Worm (Caenorhabditis elegans) whole organism, L2 larva: ENCODE measurements around the gene ifa-3.

Experiments
- C34F6.9 ChIP-seq: fragments of 150-350 bp; optimal IDR thresholded peaks from 2 replicates; lab custom pipeline; 2014; ENCODE audit warnings: missing biosample characterization, missing genetic modification characterization
- R02D3.7 ChIP-seq: fragments of 150-350 bp; optimal IDR thresholded peaks from 2 replicates; lab custom pipeline; 2014; ENCODE audit warnings: missing biosample characterization, missing genetic modification characterization
- Y55F3AM.14 ChIP-seq: fragments of 200-800 bp; sonication (Bioruptor generic); optimal IDR thresholded peaks from 2 replicates; lab custom pipeline; 2018; ENCODE audit warnings: mild to moderate bottlenecking, missing genetic modification characterization, missing compliant biosample characterization
- ZK546.5 ChIP-seq: sonication (generic microtip); optimal IDR thresholded peaks from 2 replicates; lab custom pipeline; 2017; ENCODE audit warnings: missing biosample characterization, missing genetic modification characterization
- alr-1 ChIP-seq: fragments of 150-350 bp; optimal IDR thresholded peaks from 2 replicates; lab custom pipeline; 2014; ENCODE audit warnings: missing biosample characterization, missing genetic modification characterization
- aly-2 ChIP-seq: fragments of 150-350 bp; optimal IDR thresholded peaks from 2 replicates; lab custom pipeline; 2014; ENCODE audit warnings: missing biosample characterization, missing genetic modification characterization
- ama-1 ChIP-seq: fragments of 150-350 bp; optimal IDR thresholded peaks from 2 replicates; lab custom pipeline; 2018; ENCODE audit warnings: inconsistent platforms
- ceh-16 ChIP-seq: fragments of 150-350 bp; optimal IDR thresholded peaks from 2 replicates; lab custom pipeline; 2014; ENCODE audit warnings: missing biosample characterization, missing genetic modification characterization
- crh-2 ChIP-seq: sonication (generic microtip); optimal IDR thresholded peaks from 2 replicates; lab custom pipeline; 2017; ENCODE audit warnings: missing biosample characterization, missing genetic modification characterization
- dmd-4 ChIP-seq: sonication (generic microtip); optimal IDR thresholded peaks from 2 replicates; lab custom pipeline; 2017; ENCODE audit warnings: missing biosample characterization, missing genetic modification characterization
- egl-27 ChIP-seq: sonication (generic microtip); optimal IDR thresholded peaks from 3 replicates; lab custom pipeline; 2017; ENCODE audit warnings: missing biosample characterization, missing genetic modification reagents, missing genetic modification characterization
- elt-1 ChIP-seq: fragments of 150-350 bp; optimal IDR thresholded peaks from 2 replicates; lab custom pipeline; 2014; ENCODE audit warnings: missing biosample characterization, missing genetic modification characterization
- elt-3 ChIP-seq: sonication (generic microtip); optimal IDR thresholded peaks from 2 replicates; lab custom pipeline; 2017; ENCODE audit warnings: missing biosample characterization, missing genetic modification characterization
- fos-1 ChIP-seq: fragments of 150-350 bp; optimal IDR thresholded peaks from 2 replicates; lab custom pipeline; 2014; ENCODE audit warnings: missing biosample characterization, missing genetic modification characterization
- lin-11 ChIP-seq: fragments of 150-350 bp; sonication (generic microtip); optimal IDR thresholded peaks from 2 replicates; lab custom pipeline; 2014; ENCODE audit warnings: missing biosample characterization, missing genetic modification characterization, inconsistent platforms, mixed read lengths
- lin-13 ChIP-seq: fragments of 150-350 bp; optimal IDR thresholded peaks from 2 replicates; lab custom pipeline; 2014; ENCODE audit warnings: missing biosample characterization, missing genetic modification reagents, missing genetic modification characterization
- lin-39 ChIP-seq: fragments of 150-350 bp; optimal IDR thresholded peaks from 2 replicates; lab custom pipeline; 2014; ENCODE audit warnings: missing biosample characterization, missing genetic modification reagents, missing genetic modification characterization
- lsy-2 ChIP-seq, 2 experiments: fragments of 150-350 bp in 1 of 2; sonication (generic microtip) in 1 of 2; optimal IDR thresholded peaks; 2 replicates each; lab custom pipeline; 2014 to 2017; ENCODE audit warnings: missing biosample characterization in 2 of 2, missing genetic modification characterization in 2 of 2
- mbf-1 ChIP-seq: sonication (generic microtip); optimal IDR thresholded peaks from 2 replicates; lab custom pipeline; 2017; ENCODE audit warnings: missing biosample characterization, missing genetic modification characterization
- mdl-1 ChIP-seq, 2 experiments: fragments of 150-350 bp in 1 of 2; sonication (generic microtip) in 1 of 2; optimal IDR thresholded peaks; 2 replicates each; lab custom pipeline; 2017; ENCODE audit warnings: missing biosample characterization in 2 of 2, missing genetic modification characterization in 2 of 2
- nhr-10 ChIP-seq: sonication (generic microtip); optimal IDR thresholded peaks from 2 replicates; lab custom pipeline; 2017; ENCODE audit warnings: missing biosample characterization, missing genetic modification characterization
- nhr-11 ChIP-seq: fragments of 150-350 bp; optimal IDR thresholded peaks from 2 replicates; lab custom pipeline; 2014; ENCODE audit warnings: missing biosample characterization, missing genetic modification characterization
- nhr-12 ChIP-seq: fragments of 150-350 bp; optimal IDR thresholded peaks from 2 replicates; lab custom pipeline; 2014; ENCODE audit warnings: missing biosample characterization, missing genetic modification characterization
- nhr-129 ChIP-seq: fragments of 150-350 bp; optimal IDR thresholded peaks from 2 replicates; lab custom pipeline; 2014; ENCODE audit warnings: missing biosample characterization, missing genetic modification characterization
- nhr-23 ChIP-seq: fragments of 150-350 bp; optimal IDR thresholded peaks from 2 replicates; lab custom pipeline; 2014; ENCODE audit warnings: missing biosample characterization, missing genetic modification reagents, missing genetic modification characterization
- nhr-237 ChIP-seq: fragments of 150-350 bp; optimal IDR thresholded peaks from 2 replicates; lab custom pipeline; 2014; ENCODE audit warnings: missing biosample characterization, missing genetic modification characterization
- nhr-25 ChIP-seq: fragments of 150-350 bp; sonication (generic microtip); optimal IDR thresholded peaks from 3 replicates; lab custom pipeline; 2014; ENCODE audit warnings: missing biosample characterization, missing genetic modification characterization
- nhr-6 ChIP-seq: fragments of 150-350 bp; optimal IDR thresholded peaks from 2 replicates; lab custom pipeline; 2014; ENCODE audit warnings: missing biosample characterization, missing genetic modification characterization
- nhr-77 ChIP-seq: fragments of 150-350 bp; optimal IDR thresholded peaks from 2 replicates; lab custom pipeline; 2014; ENCODE audit warnings: missing biosample characterization, missing genetic modification characterization
- peb-1 ChIP-seq: fragments of 150-350 bp; optimal IDR thresholded peaks from 2 replicates; lab custom pipeline; 2014; ENCODE audit warnings: missing biosample characterization, missing genetic modification characterization
- sma-9 ChIP-seq, 2 experiments: fragments of 150-350 bp in 1 of 2; sonication (generic microtip) in 1 of 2; optimal IDR thresholded peaks; 2 replicates each; lab custom pipeline; 2014 to 2016; ENCODE audit warnings: missing genetic modification characterization in 2 of 2, mild to moderate bottlenecking in 1 of 2, missing biosample characterization in 1 of 2, missing compliant biosample characterization in 1 of 2, missing genetic modification reagents in 1 of 2, moderate library complexity in 1 of 2
- snpc-4 ChIP-seq: fragments of 150-350 bp; optimal IDR thresholded peaks from 2 replicates; lab custom pipeline; 2014; ENCODE audit warnings: missing biosample characterization, missing genetic modification characterization
- unc-39 ChIP-seq: fragments of 150-350 bp; optimal IDR thresholded peaks from 2 replicates; lab custom pipeline; 2014; ENCODE audit warnings: missing biosample characterization, missing genetic modification characterization
- unc-55 ChIP-seq: fragments of 150-350 bp; sonication (generic microtip); optimal IDR thresholded peaks from 3 replicates; lab custom pipeline; 2014; ENCODE audit warnings: missing biosample characterization, missing genetic modification reagents, missing genetic modification characterization
- ztf-1 ChIP-seq: fragments of 200-800 bp; sonication (Bioruptor generic); conservative IDR thresholded peaks from 2 replicates; pipeline ENCODE4 v1.3.6; 2022; ENCODE audit warnings: missing genetic modification characterization, missing compliant biosample characterization
- ztf-11 ChIP-seq: sonication (generic microtip); optimal IDR thresholded peaks from 2 replicates; lab custom pipeline; 2017; ENCODE audit warnings: missing biosample characterization, missing genetic modification characterization
- ztf-4 ChIP-seq: fragments of 150-350 bp; optimal IDR thresholded peaks from 2 replicates; lab custom pipeline; 2014; ENCODE audit warnings: missing biosample characterization, missing genetic modification characterization

Gene ifa-3

DNA sequence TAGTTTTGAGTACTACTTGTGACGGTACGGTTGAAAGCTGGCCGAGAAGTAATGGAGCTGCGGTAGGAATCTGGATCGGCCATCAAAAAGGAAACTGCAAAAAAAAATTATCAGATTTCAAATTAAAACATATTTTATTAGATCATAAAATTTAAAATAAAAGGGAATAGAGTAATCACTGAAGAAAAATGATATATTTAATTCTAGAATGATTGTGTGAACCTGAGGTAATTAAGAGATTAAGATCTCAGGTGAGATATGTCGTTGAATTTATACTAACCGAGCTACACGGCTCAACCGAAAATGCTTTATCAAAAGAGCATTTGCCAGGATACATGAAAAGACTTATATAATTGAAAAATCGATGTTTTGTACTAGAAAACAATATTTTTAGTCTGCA is at the start of gene ifa-3:
Gene ifa-3, minus strand, starts transcription at position 101 of the 400 bp plus-strand sequence.
- TF ChIP-seq sma-9 (GFP tag; optimal IDR thresholded peaks at IDR 0.05; lab: Kevin White, UChicago) (no peak), sma-9 (tag; optimal IDR thresholded peaks at IDR 0.05; lab: Kevin White, UChicago) (no peak), nhr-6 (no peak), alr-1 (tag; lab: Kevin White, UChicago) (no peak), elt-3 (tag; lab: Kevin White, UChicago) (no peak), C34F6.9 (tag; lab: Kevin White, UChicago) (no peak), nhr-23 (no peak), aly-2 (no peak), nhr-10 (tag; lab: Kevin White, UChicago) (no peak), ztf-4 (tag; lab: Kevin White, UChicago) (no peak), nhr-11 (tag; lab: Kevin White, UChicago) (no peak), ama-1 (lab: Kevin White, UChicago) (no peak), lin-39 (tag; lab: Kevin White, UChicago) (no peak), egl-27 (tag; lab: Kevin White, UChicago) (no peak), elt-1 (tag; lab: Kevin White, UChicago) (no peak), lin-13 (GFP tag; lab: Kevin White, UChicago) (no peak), mdl-1 (tag; optimal IDR thresholded peaks at IDR 0.05; lab: Kevin White, UChicago) (no peak)

DNA sequence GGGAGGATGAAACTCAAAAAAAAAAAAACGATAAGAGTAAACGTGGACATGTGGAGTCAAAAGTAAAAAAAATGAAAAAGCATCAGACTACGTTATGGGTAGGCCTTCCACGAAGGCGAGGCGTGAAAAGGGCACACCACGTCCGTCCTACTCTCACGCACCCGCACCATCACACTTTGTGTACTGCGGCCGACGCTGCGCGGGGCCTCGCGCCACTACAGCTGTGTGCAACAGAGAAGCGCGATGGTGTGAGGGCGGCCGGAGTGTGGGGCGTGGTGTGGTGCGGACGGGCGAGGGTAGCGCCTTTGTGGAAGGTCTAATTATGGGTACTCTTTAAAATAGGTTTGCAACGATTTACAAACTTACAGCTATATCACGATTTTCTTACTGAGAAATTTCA is 48.4 kb upstream of the ifa-3 start:
- no peak for TF ChIP-seq dmd-4
- no peak for TF ChIP-seq C34F6.9 (tag; lab: Kevin White, UChicago)
- no peak for TF ChIP-seq ceh-16 (tag; lab: Kevin White, UChicago)
- TF ChIP-seq unc-55 (GFP tag; lab: Kevin White, UChicago): no peak
- TF ChIP-seq alr-1 (tag; lab: Kevin White, UChicago): no peak
- TF ChIP-seq nhr-129 (tag; lab: Kevin White, UChicago): no peak
- no peak for TF ChIP-seq nhr-25 (tag; lab: Kevin White, UChicago)
- no peak for TF ChIP-seq ama-1 (lab: Kevin White, UChicago)
- TF ChIP-seq nhr-237: no peak
- no peak for TF ChIP-seq crh-2 (tag; lab: Kevin White, UChicago)
- TF ChIP-seq ztf-11: no peak
- TF ChIP-seq peb-1 (tag; lab: Kevin White, UChicago): no peak
- TF ChIP-seq Y55F3AM.14 (GFP tag; lab: Kevin White, UChicago): no peak
- TF ChIP-seq nhr-77 (tag; lab: Kevin White, UChicago): no peak
- no peak for TF ChIP-seq ztf-1 (GFP tag; lab: Robert Waterston, UW)
- no peak for TF ChIP-seq aly-2
- TF ChIP-seq nhr-23: no peak
- TF ChIP-seq, all 48 proteins: peak for 0

DNA sequence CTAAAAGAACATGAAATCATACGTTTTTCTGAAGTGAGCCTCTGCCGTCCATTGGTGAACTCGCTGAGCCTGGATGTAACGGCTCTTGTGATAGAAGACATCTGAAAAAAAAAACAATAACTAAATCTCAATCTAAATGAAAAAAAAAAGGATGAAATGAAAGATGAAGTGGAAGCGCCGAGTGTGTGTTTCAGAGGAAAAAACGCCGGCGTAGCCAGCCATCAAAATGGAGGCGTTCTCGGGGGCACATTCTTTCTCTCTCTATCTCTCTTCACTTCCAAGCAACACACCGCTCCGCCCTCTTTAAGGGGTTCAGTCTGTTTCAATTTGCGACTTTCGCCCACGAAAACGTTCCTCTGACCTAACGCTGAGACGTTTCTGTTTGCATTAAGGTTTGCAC is 47.8 kb upstream of the ifa-3 start, which contains the start of gene T01B4.3:
Gene T01B4.3, minus strand, starts transcription at position 101 of the 400 bp plus-strand sequence.
- TF ChIP-seq nhr-10 (tag; lab: Kevin White, UChicago): no peak
- TF ChIP-seq lin-39 (tag; lab: Kevin White, UChicago): no peak
- TF ChIP-seq egl-27 (tag; lab: Kevin White, UChicago): no peak
- TF ChIP-seq ztf-1 (GFP tag; lab: Robert Waterston, UW): no peak
- TF ChIP-seq fos-1 (tag; lab: Kevin White, UChicago): no peak
- TF ChIP-seq crh-2 (tag; lab: Kevin White, UChicago): no peak
- TF ChIP-seq elt-3 (tag; lab: Kevin White, UChicago): no peak
- TF ChIP-seq ztf-4 (tag; lab: Kevin White, UChicago): no peak
- no peak for TF ChIP-seq snpc-4 (tag; lab: Kevin White, UChicago)
- TF ChIP-seq elt-1 (tag; lab: Kevin White, UChicago): no peak
- TF ChIP-seq ztf-11: no peak
- TF ChIP-seq nhr-11 (tag; lab: Kevin White, UChicago): no peak
- TF ChIP-seq, all 48 proteins: peak for 0

DNA sequence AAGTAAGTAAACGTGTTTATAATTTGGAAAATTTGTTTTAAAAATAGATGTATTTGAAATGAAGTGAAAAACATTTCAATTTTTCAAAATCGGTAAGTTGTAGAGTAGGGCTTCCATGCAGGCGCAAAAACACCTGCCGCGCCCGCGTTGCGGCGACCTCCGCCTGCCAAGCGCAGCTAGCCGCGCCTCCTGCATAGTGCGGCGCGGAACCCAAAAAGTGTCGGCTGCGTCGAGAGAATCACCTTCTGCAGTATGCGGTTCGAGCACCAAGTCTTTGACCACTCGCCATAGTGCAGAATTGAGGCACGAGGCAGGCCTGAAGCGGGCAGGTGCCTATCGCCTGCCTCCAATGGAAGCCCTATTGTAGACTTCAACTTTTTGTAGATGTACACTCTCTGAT is 39.8 kb upstream of the ifa-3 start:
- no peak for TF ChIP-seq nhr-12
- TF ChIP-seq R02D3.7 (tag; lab: Kevin White, UChicago): no peak
- no peak for TF ChIP-seq ZK546.5 (tag; lab: Kevin White, UChicago)
- TF ChIP-seq unc-39 (tag; lab: Kevin White, UChicago): no peak
- no peak for TF ChIP-seq mbf-1 (tag; lab: Kevin White, UChicago)
- TF ChIP-seq nhr-6: no peak
- no peak for TF ChIP-seq lin-11
- no peak for TF ChIP-seq elt-1 (tag; lab: Kevin White, UChicago)
- TF ChIP-seq mdl-1 (tag; optimal IDR thresholded peaks at IDR 0.05; lab: Kevin White, UChicago): no peak
- no peak for TF ChIP-seq aly-2
- no peak for TF ChIP-seq unc-55 (GFP tag; lab: Kevin White, UChicago)
- TF ChIP-seq lsy-2 (tag; optimal IDR thresholded peaks at IDR 0.05; lab: Kevin White, UChicago): no peak
